Worm (Caenorhabditis elegans) whole organism, L4/young adult: ENCODE measurements around the gene kcnl-4.

Source experiments
- W03F9.2 ChIP-seq: fragments of 150-350 bp; optimal IDR thresholded peaks from 2 replicates; lab custom pipeline; 2014; ENCODE audit warnings: missing biosample characterization, missing genetic modification characterization
- dao-5 ChIP-seq: sonication (generic microtip); optimal IDR thresholded peaks from 2 replicates; lab custom pipeline; 2016; ENCODE audit warnings: missing genotype, missing genetic modification characterization, moderate library complexity, missing compliant biosample characterization

ce11 chrV:14519268-14519667 lies 11.6 kb upstream of the kcnl-4 start, which contains the start of gene R02D5.8:
- no peak for TF ChIP-seq W03F9.2
- no peak for TF ChIP-seq dao-5 (tag; lab: Kevin White, UChicago)
